Fruit fly (Drosophila melanogaster): ENCODE measurements around the gene CG3808.

The CG3808 gene

DNA sequence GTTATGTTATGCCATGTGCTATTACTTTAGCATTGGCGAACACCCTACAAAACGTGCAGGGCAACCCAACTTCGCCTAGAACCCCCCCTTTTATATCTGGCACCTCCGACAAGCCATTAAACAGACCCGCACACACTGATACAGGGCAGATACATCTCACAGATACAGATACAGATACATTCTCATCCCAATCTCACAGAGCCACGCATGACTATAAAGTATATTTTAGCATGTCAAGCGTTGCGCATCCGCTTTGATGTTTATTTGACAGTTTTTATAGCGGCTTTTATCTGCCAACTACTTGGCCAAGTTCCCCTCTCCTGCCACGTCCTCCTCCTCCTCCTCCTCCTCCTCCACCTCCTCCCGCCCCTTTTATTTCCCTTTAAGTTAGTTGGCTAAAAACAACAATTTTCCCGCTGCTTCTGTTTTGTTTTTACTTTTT is 18.9 kb upstream of the CG3808 start (continued):
- TF ChIP-seq Ets97D (GFP tag; optimal IDR thresholded peaks at IDR 0.05) (no peak), Rfx (GFP tag; IDR thresholded peaks at IDR 0.05) (no peak), scrt (GFP tag; optimal IDR thresholded peaks at IDR 0.05) (no peak), h (optimal IDR thresholded peaks at IDR 0.05) (no peak), CG8290 (GFP tag; optimal IDR thresholded peaks at IDR 0.05) (no peak), CG8290 (tag; optimal IDR thresholded peaks at IDR 0.05) (peak in 1 of 2 experiments; percentile 47), CG4617 (GFP tag; optimal IDR thresholded peaks at IDR 0.05; ENCODE audit: borderline replicate concordance) (no peak), MBD-R2 (GFP tag; IDR thresholded peaks at IDR 0.05) (peak; percentile 18; the same call in 1 of the 2 replicates)

DNA sequence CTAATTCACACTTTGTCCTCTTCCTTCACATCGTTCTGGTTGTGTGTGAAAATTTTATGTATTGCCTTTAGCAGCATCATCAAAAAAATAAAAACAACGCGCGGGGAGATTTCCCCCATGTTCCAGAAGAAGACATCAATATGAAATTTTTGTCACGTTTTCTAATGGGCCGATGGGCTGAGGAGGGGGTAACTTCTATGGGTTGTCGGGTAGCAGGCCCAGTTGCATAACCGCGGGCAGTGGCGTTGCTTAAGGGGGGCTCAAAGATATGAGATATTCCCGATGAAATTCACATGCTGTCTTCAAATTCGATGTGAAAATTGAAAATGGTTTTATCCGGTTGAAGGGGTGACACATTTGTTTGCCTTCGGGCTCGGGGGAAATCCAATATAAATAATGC is 18.0 kb upstream of the CG3808 start:
- TF ChIP-seq CG7372 (GFP tag; IDR thresholded peaks at IDR 0.05) (peak; percentile 39; the same call in 1 of the 2 replicates), CG8290 (GFP tag; optimal IDR thresholded peaks at IDR 0.05) (no peak), CG8290 (tag; optimal IDR thresholded peaks at IDR 0.05) (peak in 1 of 2 experiments; percentile 56), Atf6 (GFP tag; IDR thresholded peaks at IDR 0.05) (0 out of 2 replicates have a peak, but pooled peaks have one; percentile 16), CG13624 (GFP tag; optimal IDR thresholded peaks at IDR 0.05) (no peak), CG16815 (GFP tag; optimal IDR thresholded peaks at IDR 0.05) (no peak), Rfx (GFP tag; IDR thresholded peaks at IDR 0.05) (peak; percentile 46; the same call in 1 of the 2 replicates), CG10543 (GFP tag; optimal IDR thresholded peaks at IDR 0.05) (peak; percentile 15), MBD-R2 (GFP tag; IDR thresholded peaks at IDR 0.05) (no peak), Xrp1 (GFP tag; IDR thresholded peaks at IDR 0.05) (0 out of 2 replicates have a peak, but pooled peaks have one; percentile 28), CG31441 (GFP tag; IDR thresholded peaks at IDR 0.05) (0 out of 2 replicates have a peak, but pooled peaks have one; percentile 22), CG34422 (GFP tag; IDR thresholded peaks at IDR 0.05) (no peak), CG17328 (GFP tag; IDR thresholded peaks at IDR 0.05) (no peak), CG9437 (GFP tag; optimal IDR thresholded peaks at IDR 0.05) (peak; percentile 17), CG12659 (GFP tag; optimal IDR thresholded peaks at IDR 0.05) (peak; percentile 1), HHEX (GFP tag; optimal IDR thresholded peaks at IDR 0.05) (peak; percentile 10), tgo (GFP tag; IDR thresholded peaks at IDR 0.05) (0 out of 3 replicates have a peak, but pooled peaks have one; percentile 14), ranshi (GFP tag; IDR thresholded peaks at IDR 0.05) (peak; percentile 23; the same call in 1 of the 2 replicates), stc (GFP tag; IDR thresholded peaks at IDR 0.05) (no peak), CG1603 (tag; optimal IDR thresholded peaks at IDR 0.05) (peak; percentile 27), CG4707 (GFP tag; optimal IDR thresholded peaks at IDR 0.05) (no peak), Ssrp (tag; optimal IDR thresholded peaks at IDR 0.05) (no peak), jumu (GFP tag; optimal IDR thresholded peaks at IDR 0.05) (no peak), phol (tag; optimal IDR thresholded peaks at IDR 0.05) (no peak), cas (GFP tag; IDR thresholded peaks at IDR 0.05) (no peak), Fer2 (tag; optimal IDR thresholded peaks at IDR 0.05) (no peak), mam (GFP tag; optimal IDR thresholded peaks at IDR 0.05) (peak; percentile 31), CG43689 (GFP tag; IDR thresholded peaks at IDR 0.05) (no peak), Lim3 (GFP tag; IDR thresholded peaks at IDR 0.05) (no peak), vvl (GFP tag; IDR thresholded peaks at IDR 0.05) (peak; percentile 51), CG7745 (tag; optimal IDR thresholded peaks at IDR 0.05) (no peak), HLH4C (GFP tag; IDR thresholded peaks at IDR 0.05; ENCODE audit: partially characterized antibody) (no peak), Dip3 (GFP tag; optimal IDR thresholded peaks at IDR 0.05) (no peak), zfh1 (GFP tag; IDR thresholded peaks at IDR 0.05) (0 out of 3 replicates have a peak, but pooled peaks have one; percentile 12), HLH3B (GFP tag; IDR thresholded peaks at IDR 0.05) (peak; percentile 34; the same call in 1 of the 2 replicates), chn (GFP tag; optimal IDR thresholded peaks at IDR 0.05) (no peak), CG9932 (GFP tag; IDR thresholded peaks at IDR 0.05) (peak; percentile 49), ro (GFP tag; IDR thresholded peaks at IDR 0.05) (no peak), sc (optimal IDR thresholded peaks at IDR 0.05) (no peak), sc (GFP tag; optimal IDR thresholded peaks at IDR 0.05) (no peak), pan (optimal IDR thresholded peaks at IDR 0.05) (no peak), pan (GFP tag; optimal IDR thresholded peaks at IDR 0.05 in 1 of 2, IDR thresholded peaks at IDR 0.05 in 1 of 2) (peak in 1 of 2 experiments; percentile 42), CG2199 (GFP tag; IDR thresholded peaks at IDR 0.05) (0 out of 3 replicates have a peak, but pooled peaks have one; percentile 44), gt (GFP tag; IDR thresholded peaks at IDR 0.05) (no peak), otp (GFP tag; IDR thresholded peaks at IDR 0.05) (0 out of 3 replicates have a peak, but pooled peaks have one; percentile 29), CG2120 (GFP tag; optimal IDR thresholded peaks at IDR 0.05) (no peak)
